Worm (Caenorhabditis elegans) whole organism, midembryonic: ENCODE results near the gene cra-1.

ENCODE experiments used
- T22C8.4 ChIP-seq: fragments of 200-800 bp; sonication (Bioruptor generic); IDR thresholded peaks from 2 replicates; pipeline ENCODE4 v1.3.6; 2022; ENCODE audit warnings: missing genetic modification characterization, missing compliant biosample characterization
- cog-1 ChIP-seq: sonication (generic microtip); optimal IDR thresholded peaks from 2 replicates; lab custom pipeline; 2016; ENCODE audit warnings: missing genetic modification characterization, missing compliant biosample characterization
- flt-1 ChIP-seq: fragments of 200-800 bp; sonication (Bioruptor generic); IDR thresholded peaks from 2 replicates; pipeline ENCODE4 v1.3.6; 2022; ENCODE audit warnings: missing genetic modification characterization, missing compliant biosample characterization
- klf-2 ChIP-seq: fragments of 200-800 bp; sonication (Bioruptor generic); conservative IDR thresholded peaks from 2 replicates; pipeline ENCODE4 v1.3.6; 2022; ENCODE audit warnings: missing genetic modification reagents, missing genetic modification characterization, missing compliant biosample characterization
- med-1 ChIP-seq: sonication (generic microtip); optimal IDR thresholded peaks from 2 replicates; lab custom pipeline; 2017; ENCODE audit warnings: missing genetic modification characterization, mild to moderate bottlenecking, missing compliant biosample characterization, antibody characterized with exemption, missing genetic modification reagents; ENCODE audit not compliant: insufficient read depth
- ref-1 ChIP-seq: fragments of 200-800 bp; sonication (Bioruptor generic); conservative IDR thresholded peaks from 2 replicates; pipeline ENCODE4 v1.3.6; 2022; ENCODE audit warnings: missing genetic modification reagents, missing genetic modification characterization, missing compliant biosample characterization
- tab-1 ChIP-seq: fragments of 200-800 bp; sonication (Bioruptor generic); IDR thresholded peaks from 2 replicates; pipeline ENCODE4 v1.3.6; 2022; ENCODE audit warnings: missing genetic modification characterization, missing compliant biosample characterization
- ztf-23 ChIP-seq: fragments of 200-800 bp; sonication (Bioruptor generic); IDR thresholded peaks from 2 replicates; pipeline ENCODE4 v1.3.6; 2022; ENCODE audit warnings: missing genetic modification reagents, missing genetic modification characterization, missing compliant biosample characterization
- ztf-29 ChIP-seq: fragments of 200-800 bp; sonication (Bioruptor generic); IDR thresholded peaks from 2 replicates; pipeline ENCODE4 v1.3.6; 2022; ENCODE audit warnings: missing genetic modification reagents, missing genetic modification characterization, missing compliant biosample characterization

DNA sequence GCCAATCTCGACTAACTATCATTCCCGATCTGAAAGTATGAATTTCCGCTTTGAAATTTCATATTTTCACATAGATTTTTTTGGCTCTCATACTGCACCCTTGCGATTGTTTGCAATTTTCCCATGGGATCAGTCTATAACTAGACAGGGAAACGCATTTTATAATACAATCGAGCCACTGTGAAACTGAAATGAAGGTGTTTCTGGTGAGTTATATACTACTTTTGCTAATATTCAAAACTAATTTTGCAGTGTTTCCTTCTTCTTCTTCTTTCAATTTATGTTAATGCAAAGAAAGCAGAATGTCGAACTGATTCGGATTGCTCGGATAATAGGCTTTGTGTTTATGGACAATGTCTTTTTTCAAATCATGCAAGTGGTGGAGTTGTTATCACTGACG lies 16.6 kb upstream of the cra-1 start:
- TF ChIP-seq klf-2 (GFP tag; lab: Robert Waterston, UW) (no peak), ref-1 (GFP tag; lab: Robert Waterston, UW) (no peak), flt-1 (no peak), ztf-23 (GFP tag; lab: Robert Waterston, UW) (no peak), T22C8.4 (no peak), tab-1 (GFP tag; lab: Robert Waterston, UW) (no peak), med-1 (GFP tag; lab: Kevin White, UChicago) (no peak), ztf-29 (no peak), cog-1 (tag; lab: Kevin White, UChicago) (no peak)
